Worm (Caenorhabditis elegans): Measurements from ENCODE around the gene irld-7.
"Not testable (repeated sequence)": the region's sequence is repeated elsewhere in the genome, so short reads cannot be mapped to it uniquely, and the experiment has no call there.

The irld-7 gene

ce11 chrIV:6598740-6599139 is 8.6 kb downstream of the irld-7 start, which contains the start of gene nspb-5:
Gene nspb-5, plus strand, starts transcription at chrIV:6599040.
- TF ChIP-seq ztf-11, egl-27, lin-39 (tag; optimal IDR thresholded peaks at IDR 0.05): not testable (repeated sequence)

- TF ChIP-seq nhr-12 (tag; optimal IDR thresholded peaks at IDR 0.05): no peak
- no peak for TF ChIP-seq fkh-10 (GFP tag; optimal IDR thresholded peaks at IDR 0.05)
- no peak for TF ChIP-seq pqm-1 (tag; optimal IDR thresholded peaks at IDR 0.05)
- TF ChIP-seq nhr-11 (tag; optimal IDR thresholded peaks at IDR 0.05): no peak
Measured at ce11 chrIV:6599447-6599846, 9.3 kb downstream of the irld-7 start, which contains the start of gene F38A5.8. Gene F38A5.8, plus strand, starts transcription at chrIV:6599747.

ce11 chrIV:6601213-6601724 is 11.1 kb downstream of the irld-7 start, which contains the start of gene sup-36:
Gene sup-36, plus strand, starts transcription at chrIV:6601674.
- TF ChIP-seq ztf-4 (tag; optimal IDR thresholded peaks at IDR 0.05) (no peak), nhr-76 (tag; optimal IDR thresholded peaks at IDR 0.05) (no peak), skn-1 (tag; optimal IDR thresholded peaks at IDR 0.05) (no peak), ceh-28 (tag; optimal IDR thresholded peaks at IDR 0.05) (peak; percentile 64), elt-1 (tag; optimal IDR thresholded peaks at IDR 0.05) (no peak), fos-1 (tag; optimal IDR thresholded peaks at IDR 0.05) (no peak), nfya-1 (tag; optimal IDR thresholded peaks at IDR 0.05; ENCODE audit: insufficient read depth) (peak; percentile 40), hmg-11 (tag; optimal IDR thresholded peaks at IDR 0.05) (peak; percentile 20), sea-2 (GFP tag; optimal IDR thresholded peaks at IDR 0.05) (no peak), ZK546.5 (tag; optimal IDR thresholded peaks at IDR 0.05) (no peak), lin-39 (tag; optimal IDR thresholded peaks at IDR 0.05) (no peak), lin-15B (tag; optimal IDR thresholded peaks at IDR 0.05) (no peak), pha-4 (tag; optimal IDR thresholded peaks at IDR 0.05) (peak; percentile 3)

ce11 chrIV:6602376-6602775 is 12.2 kb downstream of the irld-7 start, which contains the start of gene F15B10.3:
Gene F15B10.3, plus strand, starts transcription at chrIV:6602676.
- no peak for TF ChIP-seq zag-1 (tag; optimal IDR thresholded peaks at IDR 0.05)
- no peak for TF ChIP-seq nhr-237 (tag; optimal IDR thresholded peaks at IDR 0.05)
- no peak for TF ChIP-seq pqm-1 (tag; optimal IDR thresholded peaks at IDR 0.05)
- TF ChIP-seq daf-12 (tag; optimal IDR thresholded peaks at IDR 0.05): no peak
- TF ChIP-seq nhr-76 (tag; optimal IDR thresholded peaks at IDR 0.05): no peak
- TF ChIP-seq unc-62 (GFP tag; optimal IDR thresholded peaks at IDR 0.05): no peak
- no peak for TF ChIP-seq egl-5 (tag; optimal IDR thresholded peaks at IDR 0.05)
- no peak for TF ChIP-seq pha-4 (tag; optimal IDR thresholded peaks at IDR 0.05)
- no peak for TF ChIP-seq ceh-82 (tag; optimal IDR thresholded peaks at IDR 0.05)
- TF ChIP-seq ama-1 (optimal IDR thresholded peaks at IDR 0.05): no peak
- TF ChIP-seq aly-2 (tag; optimal IDR thresholded peaks at IDR 0.05): no peak
- no peak for TF ChIP-seq lin-15B (tag; optimal IDR thresholded peaks at IDR 0.05)

ce11 chrIV:6603549-6603948 is 13.4 kb downstream of the irld-7 start:
- TF ChIP-seq elt-2 (tag; optimal IDR thresholded peaks at IDR 0.05) (no peak), snpc-4 (tag; optimal IDR thresholded peaks at IDR 0.05) (no peak), eor-1 (tag; optimal IDR thresholded peaks at IDR 0.05) (no peak), elt-1 (tag; optimal IDR thresholded peaks at IDR 0.05) (no peak), unc-39 (tag; optimal IDR thresholded peaks at IDR 0.05) (no peak), egl-5 (tag; optimal IDR thresholded peaks at IDR 0.05) (no peak), nhr-12 (tag; optimal IDR thresholded peaks at IDR 0.05) (no peak), nhr-77 (tag; optimal IDR thresholded peaks at IDR 0.05) (no peak), hmg-11 (tag; optimal IDR thresholded peaks at IDR 0.05) (no peak), zag-1 (tag; optimal IDR thresholded peaks at IDR 0.05) (no peak), ZK546.5 (tag; optimal IDR thresholded peaks at IDR 0.05) (no peak), sea-2 (GFP tag; optimal IDR thresholded peaks at IDR 0.05) (no peak), ceh-82 (tag; optimal IDR thresholded peaks at IDR 0.05) (no peak), mdl-1 (tag; optimal IDR thresholded peaks at IDR 0.05) (no peak), mml-1 (tag; optimal IDR thresholded peaks at IDR 0.05) (no peak), fos-1 (tag; optimal IDR thresholded peaks at IDR 0.05) (no peak), nhr-23 (tag; optimal IDR thresholded peaks at IDR 0.05) (no peak), pqm-1 (tag; optimal IDR thresholded peaks at IDR 0.05) (no peak), aly-2 (tag; optimal IDR thresholded peaks at IDR 0.05) (no peak), nhr-25 (tag; optimal IDR thresholded peaks at IDR 0.05) (no peak)

Measured in whole organism, L3 larva.